Fruit fly (Drosophila melanogaster) whole organism, wandering third instar larva: ENCODE results near the gene Taf6.
A peak's percentile ranks its signal among the peaks of the same experiment; 100 is the strongest.

Experiments
- Abd-B ChIP-seq: fragments of >200 bp; optimal IDR thresholded peaks from 2 replicates; lab custom pipeline; 2017; ENCODE audit warnings: missing biosample characterization, missing genetic modification characterization
- CG32264 ChIP-seq: fragments of 200-800 bp; sonication (Bioruptor generic); optimal IDR thresholded peaks from 2 replicates; lab custom pipeline; 2016; ENCODE audit warnings: missing biosample characterization, missing genetic modification characterization
- CG9705 ChIP-seq: fragments of 200-800 bp; sonication (Bioruptor generic); optimal IDR thresholded peaks from 2 replicates; lab custom pipeline; 2018; ENCODE audit warnings: missing biosample characterization, mild to moderate bottlenecking, missing genetic modification characterization
- CrebA ChIP-seq: fragments of 200-800 bp; sonication (Bioruptor generic); optimal IDR thresholded peaks from 2 replicates; lab custom pipeline; 2016; ENCODE audit warnings: missing biosample characterization, mild to moderate bottlenecking, missing genetic modification characterization, borderline replicate concordance
- Dfd ChIP-seq: fragments of >200 bp; optimal IDR thresholded peaks from 2 replicates; lab custom pipeline; 2017; ENCODE audit warnings: missing biosample characterization, missing genetic modification characterization
- Dif ChIP-seq: fragments of 200-275, 200-300 bp; sonication (Bioruptor generic); optimal IDR thresholded peaks from 2 replicates; lab custom pipeline; 2018; ENCODE audit warnings: missing biosample characterization, missing genetic modification characterization; ENCODE audit not compliant: partially characterized antibody
- GATAd ChIP-seq: sonication (Bioruptor generic); optimal IDR thresholded peaks from 2 replicates; lab custom pipeline; 2016; ENCODE audit warnings: missing biosample characterization, missing genetic modification characterization
- HLH106 ChIP-seq: fragments of 200-800 bp; optimal IDR thresholded peaks from 3 replicates; lab custom pipeline; 2019; ENCODE audit warnings: missing biosample characterization, mild to moderate bottlenecking, missing genetic modification characterization, moderate library complexity
- Hnf4 ChIP-seq: fragments of 200-800 bp; sonication (Bioruptor generic); optimal IDR thresholded peaks from 2 replicates; lab custom pipeline; 2016; ENCODE audit warnings: missing biosample characterization, mild to moderate bottlenecking, missing genetic modification characterization
- Hr78 ChIP-seq: fragments of >200 bp; optimal IDR thresholded peaks from 2 replicates; lab custom pipeline; 2017; ENCODE audit warnings: missing biosample characterization, missing genetic modification characterization
- Hr83 ChIP-seq: fragments of 200-300 bp; sonication (Bioruptor generic); optimal IDR thresholded peaks from 2 replicates; lab custom pipeline; 2016; ENCODE audit warnings: missing biosample characterization, mild to moderate bottlenecking, missing genetic modification characterization, moderate library complexity; ENCODE audit not compliant: poor library complexity, severe bottlenecking
- Jra ChIP-seq: sonication (Bioruptor generic); optimal IDR thresholded peaks from 2 replicates; lab custom pipeline; 2016; ENCODE audit warnings: missing biosample characterization, missing genetic modification characterization
- Mio ChIP-seq: sonication (Bioruptor generic); optimal IDR thresholded peaks from 2 replicates; lab custom pipeline; 2016; ENCODE audit warnings: missing biosample characterization, missing genetic modification characterization
- Myc ChIP-seq: fragments of >200 bp; optimal IDR thresholded peaks from 2 replicates; lab custom pipeline; 2017
- N ChIP-seq: fragments of >200 bp; optimal IDR thresholded peaks from 2 replicates; lab custom pipeline; 2018; ENCODE audit warnings: missing biosample characterization, missing external identifiers, missing genetic modification characterization
- OdsH ChIP-seq: fragments of 200-800 bp; sonication (Bioruptor generic); optimal IDR thresholded peaks from 2 replicates; lab custom pipeline; 2016; ENCODE audit warnings: missing biosample characterization, mild to moderate bottlenecking, missing genetic modification characterization
- Rel ChIP-seq, 2 experiments: fragments of 200-800 bp; sonication (Bioruptor generic) in 1 of 2; optimal IDR thresholded peaks; 2 replicates in 1 of 2; 3 replicates in 1 of 2; lab custom pipeline; 2016 to 2019; ENCODE audit warnings: mild to moderate bottlenecking in 2 of 2, missing biosample characterization in 2 of 2, missing genetic modification characterization in 2 of 2, moderate library complexity in 1 of 2
- Sp1 ChIP-seq: fragments of 200-800 bp; sonication (Bioruptor generic); optimal IDR thresholded peaks from 3 replicates; lab custom pipeline; 2019; ENCODE audit warnings: missing biosample characterization, mild to moderate bottlenecking, missing genetic modification characterization, moderate library complexity
- Vsx2 ChIP-seq: fragments of 200-300, 225-300 bp; sonication (Bioruptor generic); optimal IDR thresholded peaks from 2 replicates; lab custom pipeline; 2018; ENCODE audit warnings: missing biosample characterization, missing genetic modification characterization; ENCODE audit not compliant: partially characterized antibody
- br ChIP-seq: fragments of 200-800 bp; sonication (Bioruptor generic); optimal IDR thresholded peaks from 2 replicates; lab custom pipeline; 2016; ENCODE audit warnings: missing biosample characterization, missing genetic modification characterization
- brk ChIP-seq: fragments of 200-800 bp; sonication (Bioruptor generic); optimal IDR thresholded peaks from 2 replicates; lab custom pipeline; 2016; ENCODE audit warnings: missing biosample characterization, mild to moderate bottlenecking, missing genetic modification characterization
- dl ChIP-seq, 2 experiments: fragments of 175-275, 200-275 bp in 1 of 2; fragments of 200-275 bp in 1 of 2; sonication (Bioruptor generic); optimal IDR thresholded peaks; lab custom pipeline; 2018; ENCODE audit warnings: mild to moderate bottlenecking in 2 of 2, missing biosample characterization in 2 of 2, missing genetic modification characterization in 2 of 2, moderate library complexity in 2 of 2; ENCODE audit not compliant: partially characterized antibody in 2 of 2, insufficient read depth in 1 of 2
- dmrt93B ChIP-seq: fragments of 200-800 bp; sonication (Bioruptor generic); optimal IDR thresholded peaks from 2 replicates; lab custom pipeline; 2018; ENCODE audit warnings: missing biosample characterization, mild to moderate bottlenecking, missing genetic modification characterization
- dsf ChIP-seq: sonication (Bioruptor generic); optimal IDR thresholded peaks from 2 replicates; lab custom pipeline; 2016; ENCODE audit warnings: missing biosample characterization, missing genetic modification characterization, borderline replicate concordance
- ey ChIP-seq: fragments of 200-800 bp; sonication (Bioruptor generic); optimal IDR thresholded peaks from 2 replicates; lab custom pipeline; 2016; ENCODE audit warnings: missing biosample characterization, missing genetic modification characterization
- foxo ChIP-seq, 2 experiments: fragments of 200-800 bp; sonication (Bioruptor generic); optimal IDR thresholded peaks; 2 replicates in 1 of 2; 3 replicates in 1 of 2; lab custom pipeline; 2016 to 2017; ENCODE audit warnings: missing biosample characterization in 2 of 2, missing genetic modification characterization in 2 of 2
- fru ChIP-seq: fragments of 200-800 bp; sonication (Bioruptor generic); optimal IDR thresholded peaks from 3 replicates; lab custom pipeline; 2016; ENCODE audit warnings: missing biosample characterization, mild to moderate bottlenecking, missing genetic modification characterization
- h ChIP-seq: fragments of 200-800 bp; sonication (Bioruptor generic); optimal IDR thresholded peaks from 3 replicates; lab custom pipeline; 2016; ENCODE audit warnings: missing biosample characterization, mild to moderate bottlenecking, missing genetic modification characterization
- jim ChIP-seq: fragments of 175-275, 200-325 bp; sonication (Bioruptor generic); optimal IDR thresholded peaks from 2 replicates; lab custom pipeline; 2016; ENCODE audit warnings: missing biosample characterization, mild to moderate bottlenecking, missing genetic modification characterization
- lola ChIP-seq: fragments of >200 bp; optimal IDR thresholded peaks from 2 replicates; lab custom pipeline; 2017; ENCODE audit warnings: missing biosample characterization, missing genetic modification characterization
- pan ChIP-seq: fragments of >200 bp; optimal IDR thresholded peaks from 2 replicates; lab custom pipeline; 2017
- psq ChIP-seq: fragments of 200-800 bp; sonication (Bioruptor generic); optimal IDR thresholded peaks from 3 replicates; lab custom pipeline; 2017; ENCODE audit warnings: missing biosample characterization, mild to moderate bottlenecking, missing genetic modification characterization, moderate library complexity
- rgr ChIP-seq: fragments of 200-800 bp; sonication (Bioruptor generic); optimal IDR thresholded peaks from 3 replicates; lab custom pipeline; 2016; ENCODE audit warnings: missing biosample characterization, mild to moderate bottlenecking, missing genetic modification characterization
- sage ChIP-seq: fragments of 200-800 bp; sonication (Bioruptor generic); optimal IDR thresholded peaks from 2 replicates; lab custom pipeline; 2016; ENCODE audit warnings: missing biosample characterization, mild to moderate bottlenecking, missing genetic modification characterization
- sv ChIP-seq: fragments of 200-800 bp; sonication (Bioruptor generic); optimal IDR thresholded peaks from 3 replicates; lab custom pipeline; 2016; ENCODE audit warnings: missing biosample characterization, missing genetic modification characterization
- tai ChIP-seq: sonication (Bioruptor generic); optimal IDR thresholded peaks from 2 replicates; lab custom pipeline; 2016; ENCODE audit warnings: missing biosample characterization, missing genetic modification characterization
- usp ChIP-seq: fragments of >200 bp; optimal IDR thresholded peaks from 2 replicates; lab custom pipeline; 2017; ENCODE audit warnings: missing biosample characterization, missing genetic modification characterization
- woc ChIP-seq: sonication (Bioruptor generic); optimal IDR thresholded peaks from 2 replicates; lab custom pipeline; 2016; ENCODE audit warnings: missing biosample characterization, mild to moderate bottlenecking, missing genetic modification characterization

Gene Taf6

dm6 chr3L:19556738-19557137, 42.1 kb upstream of the Taf6 start (continued):
- TF ChIP-seq rgr = no peak

dm6 chr3L:19557197-19557995, 41.5 kb upstream of the Taf6 start:
- TF ChIP-seq sage = no peak
- TF ChIP-seq Hr83 (GFP tag; lab: Kevin White, UChicago) = no peak
- no peak for TF ChIP-seq pan (lab: Kevin White, UChicago)
- no peak for TF ChIP-seq jim
- TF ChIP-seq br (GFP tag; lab: Kevin White, UChicago) = no peak
- TF ChIP-seq Abd-B (GFP tag; lab: Kevin White, UChicago) = no peak
- TF ChIP-seq Dif = no peak
- TF ChIP-seq GATAd (GFP tag; lab: Kevin White, UChicago) = no peak
- TF ChIP-seq woc (GFP tag; lab: Kevin White, UChicago) = peak; percentile 6
- no peak for TF ChIP-seq brk
- TF ChIP-seq dsf (GFP tag; lab: Kevin White, UChicago) = no peak
- TF ChIP-seq Dfd = no peak
- TF ChIP-seq CG9705 (GFP tag; lab: Kevin White, UChicago) = no peak
- peak; percentile 59 for TF ChIP-seq CrebA
- peak; percentile 67 for TF ChIP-seq dmrt93B (GFP tag; lab: Kevin White, UChicago)
- peak; percentile 88 for TF ChIP-seq Sp1 (GFP tag; lab: Kevin White, UChicago)
- TF ChIP-seq Hr78 (GFP tag; lab: Kevin White, UChicago) = no peak
- no peak for TF ChIP-seq CG32264
- peak; percentile 82 for TF ChIP-seq HLH106 (tag; lab: Kevin White, UChicago)
- no peak for TF ChIP-seq Hnf4 (GFP tag; lab: Kevin White, UChicago)
- no peak for TF ChIP-seq sv (GFP tag; lab: Kevin White, UChicago)
- no peak for TF ChIP-seq Vsx2 (GFP tag; lab: Kevin White, UChicago)
- TF ChIP-seq OdsH (GFP tag; lab: Kevin White, UChicago) = peak; percentile 51
- peak; percentile 58 for TF ChIP-seq psq (GFP tag; lab: Kevin White, UChicago)
- TF ChIP-seq h (GFP tag; lab: Kevin White, UChicago) = no peak
- peak; percentile 34 for TF ChIP-seq Rel (GFP tag; optimal IDR thresholded peaks at IDR 0.05; lab: Kevin White, UChicago)
- TF ChIP-seq Rel (tag; optimal IDR thresholded peaks at IDR 0.05; lab: Kevin White, UChicago) = peak; percentile 67
- TF ChIP-seq fru (GFP tag; lab: Kevin White, UChicago) = no peak
- TF ChIP-seq Myc (lab: Kevin White, UChicago) = no peak
- TF ChIP-seq Jra = no peak
- no peak for TF ChIP-seq usp (GFP tag; lab: Kevin White, UChicago)
- TF ChIP-seq foxo (GFP tag; optimal IDR thresholded peaks at IDR 0.05; lab: Kevin White, UChicago) = peak in 1 of 2 experiments; percentile 74
- TF ChIP-seq N (GFP tag; lab: Kevin White, UChicago) = no peak
- no peak for TF ChIP-seq Mio
- TF ChIP-seq dl (GFP tag; optimal IDR thresholded peaks at IDR 0.05; lab: Kevin White, UChicago; ENCODE audit: insufficient read depth in 1 of 2, partially characterized antibody in 2 of 2) = no peak
- TF ChIP-seq rgr = peak; percentile 30
- TF ChIP-seq tai (GFP tag; lab: Kevin White, UChicago) = peak; percentile 19
- no peak for TF ChIP-seq lola
- no peak for TF ChIP-seq ey (GFP tag; lab: Kevin White, UChicago)

dm6 chr3L:19557996-19558375, 40.9 kb upstream of the Taf6 start:
- TF ChIP-seq br (GFP tag; lab: Kevin White, UChicago) = no peak
- TF ChIP-seq sage = peak; percentile 35
- TF ChIP-seq Dif = peak; percentile 39
- TF ChIP-seq woc (GFP tag; lab: Kevin White, UChicago) = peak; percentile 17
- TF ChIP-seq Vsx2 (GFP tag; lab: Kevin White, UChicago) = no peak
- no peak for TF ChIP-seq Hnf4 (GFP tag; lab: Kevin White, UChicago)
- TF ChIP-seq Rel (GFP tag; optimal IDR thresholded peaks at IDR 0.05; lab: Kevin White, UChicago) = no peak
- no peak for TF ChIP-seq Rel (tag; optimal IDR thresholded peaks at IDR 0.05; lab: Kevin White, UChicago)
- TF ChIP-seq CG9705 (GFP tag; lab: Kevin White, UChicago) = no peak
- no peak for TF ChIP-seq OdsH (GFP tag; lab: Kevin White, UChicago)
- no peak for TF ChIP-seq HLH106 (tag; lab: Kevin White, UChicago)
- no peak for TF ChIP-seq dl (GFP tag; optimal IDR thresholded peaks at IDR 0.05; lab: Kevin White, UChicago; ENCODE audit: insufficient read depth in 1 of 2, partially characterized antibody in 2 of 2)
- no peak for TF ChIP-seq pan (lab: Kevin White, UChicago)
- TF ChIP-seq Hr78 (GFP tag; lab: Kevin White, UChicago) = no peak
- no peak for TF ChIP-seq Myc (lab: Kevin White, UChicago)
- TF ChIP-seq brk = no peak
- no peak for TF ChIP-seq GATAd (GFP tag; lab: Kevin White, UChicago)
- no peak for TF ChIP-seq CG32264
- TF ChIP-seq Sp1 (GFP tag; lab: Kevin White, UChicago) = no peak
- TF ChIP-seq foxo (GFP tag; optimal IDR thresholded peaks at IDR 0.05; lab: Kevin White, UChicago) = no peak
- TF ChIP-seq Jra = peak; percentile 27
- TF ChIP-seq tai (GFP tag; lab: Kevin White, UChicago) = no peak
- TF ChIP-seq usp (GFP tag; lab: Kevin White, UChicago) = no peak
- no peak for TF ChIP-seq dmrt93B (GFP tag; lab: Kevin White, UChicago)
- TF ChIP-seq psq (GFP tag; lab: Kevin White, UChicago) = peak; percentile 0
- TF ChIP-seq Dfd = no peak
- no peak for TF ChIP-seq Mio
- no peak for TF ChIP-seq N (GFP tag; lab: Kevin White, UChicago)
- no peak for TF ChIP-seq CrebA
- TF ChIP-seq h (GFP tag; lab: Kevin White, UChicago) = no peak
- TF ChIP-seq Abd-B (GFP tag; lab: Kevin White, UChicago) = no peak
- TF ChIP-seq lola = no peak
- no peak for TF ChIP-seq rgr
- TF ChIP-seq Hr83 (GFP tag; lab: Kevin White, UChicago) = peak; percentile 1
- TF ChIP-seq ey (GFP tag; lab: Kevin White, UChicago) = no peak
- TF ChIP-seq fru (GFP tag; lab: Kevin White, UChicago) = peak; percentile 49
- TF ChIP-seq jim = no peak
- no peak for TF ChIP-seq sv (GFP tag; lab: Kevin White, UChicago)
